Fruit fly (Drosophila melanogaster) S2 (cell line): ENCODE measurements around the gene CG17242.

ENCODE experiments used
- CG8478 ChIP-seq: fragments of >200 bp; optimal IDR thresholded peaks from 2 replicates; lab custom pipeline; 2018
- CTCF ChIP-seq, 2 experiments: fragments of >200 bp; optimal IDR thresholded peaks; 2 replicates each; lab custom pipeline; 2018

The CG17242 gene

DNA sequence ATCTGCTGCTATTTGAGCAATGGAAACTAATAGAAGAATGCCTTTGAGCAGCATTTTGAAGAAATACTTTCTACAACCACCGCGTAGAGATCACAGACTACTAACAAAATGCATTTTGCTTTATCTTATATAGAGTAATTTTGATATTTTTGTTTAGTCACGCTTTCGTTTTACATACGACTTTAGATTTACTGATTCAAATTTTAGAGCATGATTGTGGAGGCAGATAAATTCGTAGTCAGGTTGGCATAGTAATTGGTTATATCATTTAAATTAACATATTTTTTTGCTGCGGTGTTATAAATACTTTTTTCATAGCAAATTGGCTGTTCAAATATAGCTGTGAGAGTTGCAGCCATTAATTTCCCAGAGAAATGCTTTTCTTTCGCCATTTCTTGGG lies at the start of gene CG17242:
TSS of gene CG17242 (minus strand) at position 101 of the 400 bp plus-strand sequence.
- TF ChIP-seq CG8478 (lab: Kevin White, UChicago) (no peak), CTCF (optimal IDR thresholded peaks at IDR 0.05; lab: Kevin White, UChicago) (no peak)

DNA sequence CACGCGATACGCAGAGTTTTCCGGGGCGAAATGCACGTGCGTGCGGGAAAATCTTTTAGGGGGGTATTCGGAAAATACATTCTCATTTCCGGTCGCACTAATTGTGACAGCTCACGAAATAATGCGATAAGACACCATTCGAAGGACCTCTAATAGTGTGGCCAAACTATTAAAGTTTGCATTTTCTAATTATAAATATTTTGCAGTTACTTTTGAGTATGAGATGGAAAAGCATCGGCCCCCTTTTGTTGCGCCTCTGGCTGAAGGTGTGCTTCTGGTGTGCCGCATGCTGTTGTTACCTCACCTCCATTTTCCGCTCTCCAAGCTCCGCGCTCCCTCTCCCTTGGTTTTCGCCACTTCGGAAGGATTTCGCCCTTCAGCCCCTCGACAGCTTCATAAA lies 45.2 kb upstream of the CG17242 start:
- TF ChIP-seq CTCF (optimal IDR thresholded peaks at IDR 0.05; lab: Kevin White, UChicago) (no peak), CG8478 (lab: Kevin White, UChicago) (no peak)

- no peak for TF ChIP-seq CG8478 (lab: Kevin White, UChicago)
- TF ChIP-seq CTCF (optimal IDR thresholded peaks at IDR 0.05; lab: Kevin White, UChicago), result no peak
These were observed 42.5 kb upstream of the CG17242 start, which contains the start of gene eys for dm6 chr2L:2311449-2311848. Gene eys (plus strand): TSS chr2L:2311680.

DNA sequence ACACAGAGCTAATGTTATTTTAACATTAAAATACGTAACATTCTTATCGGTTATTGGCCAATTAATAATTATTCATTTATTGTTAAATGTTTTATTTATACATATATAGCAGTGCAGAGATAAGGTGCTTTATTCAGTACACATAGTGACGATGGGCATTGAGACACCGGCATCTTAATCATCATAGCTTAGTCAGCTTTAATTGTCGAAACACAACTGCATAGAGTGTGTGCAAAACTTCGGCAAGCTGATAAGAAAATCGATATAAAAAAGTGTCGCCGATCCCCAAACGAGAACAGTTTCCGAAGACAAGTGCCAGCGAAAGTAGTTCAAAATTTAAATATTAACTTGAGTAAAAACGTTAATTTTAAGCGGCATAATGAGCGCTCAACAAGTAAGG lies 38.7 kb upstream of the CG17242 start, which contains the start of gene CG16995:
TSS of gene CG16995 (plus strand) at position 301 of the 400 bp plus-strand sequence.
- no peak for TF ChIP-seq CTCF (optimal IDR thresholded peaks at IDR 0.05; lab: Kevin White, UChicago)
- TF ChIP-seq CG8478 (lab: Kevin White, UChicago), result no peak

DNA sequence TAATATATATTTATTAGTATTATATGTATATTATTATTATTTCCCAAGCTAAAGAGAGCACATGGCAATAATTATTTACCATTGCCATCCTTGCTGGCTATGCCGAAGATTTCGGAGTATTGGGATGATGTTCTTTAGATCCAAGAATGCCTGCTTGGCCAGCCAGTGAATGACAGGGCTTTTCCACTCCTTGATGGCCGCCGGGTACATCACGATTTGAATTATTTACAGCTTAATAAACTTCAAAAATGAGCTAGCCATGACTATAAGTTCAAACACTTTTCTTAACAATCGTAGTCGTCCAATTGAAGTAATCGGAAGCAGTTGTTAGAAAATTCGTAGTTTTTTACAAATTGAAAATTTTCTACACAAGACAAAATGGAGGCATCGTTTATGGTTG lies 30.9 kb upstream of the CG17242 start, which contains the start of gene CG31949:
TSS of gene CG31949 (plus strand) at position 301 of the 400 bp plus-strand sequence.
- TF ChIP-seq CTCF (optimal IDR thresholded peaks at IDR 0.05; lab: Kevin White, UChicago) (no peak), CG8478 (lab: Kevin White, UChicago) (no peak)

DNA sequence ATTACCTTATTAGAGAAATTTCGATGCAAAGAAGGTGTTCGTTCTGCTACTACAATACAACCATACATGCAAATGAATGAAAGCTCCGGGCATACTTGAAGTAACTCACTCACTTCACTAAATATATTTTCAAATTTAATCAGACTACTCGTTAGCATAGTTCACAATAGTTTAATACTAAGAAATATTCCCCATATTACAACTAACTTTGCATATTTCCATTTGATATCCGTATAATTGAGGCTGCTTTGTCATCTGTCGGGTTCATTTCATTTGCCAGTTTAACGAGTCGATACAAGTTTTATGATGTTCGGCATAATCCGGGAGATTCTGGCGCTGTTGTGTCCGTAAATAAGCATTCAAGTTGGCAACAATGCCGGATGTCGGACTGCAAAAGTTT lies 21.7 kb upstream of the CG17242 start, which contains the start of gene robl22E:
TSS of gene robl22E (minus strand) at position 101 of the 400 bp plus-strand sequence.
- TF ChIP-seq CTCF (optimal IDR thresholded peaks at IDR 0.05; lab: Kevin White, UChicago), result no peak
- no peak for TF ChIP-seq CG8478 (lab: Kevin White, UChicago)

DNA sequence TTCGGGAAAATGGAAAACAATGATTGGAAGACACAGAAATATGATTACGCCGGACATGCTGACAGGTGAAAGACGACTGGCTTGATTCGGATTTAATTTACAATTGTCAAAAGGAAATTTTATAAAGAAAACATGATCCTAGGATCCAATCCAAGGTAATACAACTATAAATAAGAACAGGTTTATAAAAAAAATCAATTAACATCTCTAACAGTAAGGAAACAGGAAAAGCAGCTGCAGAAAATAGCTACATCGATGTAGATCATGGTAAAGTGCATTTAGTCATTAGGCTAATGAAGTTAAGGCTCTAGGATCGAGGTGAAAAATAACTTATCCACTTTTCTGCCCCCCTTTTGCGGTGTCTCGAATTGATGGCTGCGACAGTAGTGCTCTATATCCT lies 20.4 kb upstream of the CG17242 start, which contains the start of gene CG17237:
TSS of gene CG17237 (minus strand) at position 101 of the 400 bp plus-strand sequence.
- TF ChIP-seq CG8478 (lab: Kevin White, UChicago) (no peak), CTCF (optimal IDR thresholded peaks at IDR 0.05; lab: Kevin White, UChicago) (no peak)

DNA sequence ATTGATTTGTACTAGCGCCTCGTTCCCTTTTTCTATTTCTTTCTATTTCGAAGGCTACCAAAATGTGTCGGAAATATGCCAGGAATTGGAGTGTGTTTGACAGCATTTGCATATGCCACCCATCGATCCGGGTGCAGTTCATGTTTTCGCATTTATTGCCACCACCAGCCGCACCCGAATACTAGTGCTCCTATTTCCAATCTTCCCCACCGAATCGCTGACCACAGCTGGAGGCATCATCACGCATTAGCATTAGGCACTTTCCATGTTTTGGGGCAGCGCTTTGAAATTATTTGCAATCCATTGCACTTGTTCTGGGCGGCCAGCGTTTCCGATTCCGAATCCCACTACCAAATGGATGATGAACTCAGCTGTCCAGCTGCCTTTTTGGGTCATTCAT lies 18.9 kb upstream of the CG17242 start, which contains the start of gene CG42658:
TSS of gene CG42658 (minus strand) at position 101 of the 400 bp plus-strand sequence.
- no peak for TF ChIP-seq CTCF (optimal IDR thresholded peaks at IDR 0.05; lab: Kevin White, UChicago)
- no peak for TF ChIP-seq CG8478 (lab: Kevin White, UChicago)

- TF ChIP-seq CG8478 (lab: Kevin White, UChicago) (no peak), CTCF (optimal IDR thresholded peaks at IDR 0.05; lab: Kevin White, UChicago) (no peak)
These were observed 17.8 kb upstream of the CG17242 start, which contains the start of gene CG31681 for dm6 chr2L:2286773-2287172. Gene CG31681 (minus strand): TSS chr2L:2286873.

DNA sequence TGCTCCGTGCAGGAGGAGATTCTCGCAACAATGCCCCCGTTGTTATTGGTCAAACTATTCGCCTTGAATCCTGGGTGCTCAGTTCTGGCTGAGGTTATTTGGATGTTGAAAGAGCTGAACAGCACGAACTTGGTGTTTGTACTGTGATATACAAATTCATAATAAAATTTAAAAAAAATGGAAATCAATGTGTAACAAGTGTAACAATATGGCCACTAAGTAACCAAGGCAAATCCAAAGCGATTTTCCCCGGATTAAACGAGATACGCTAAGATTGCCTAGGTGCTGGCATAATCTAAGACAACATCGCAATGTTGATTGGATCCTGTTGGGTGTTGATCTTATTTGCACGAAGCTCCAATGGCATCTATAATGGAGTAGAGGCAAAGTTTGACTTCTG lies 15.9 kb upstream of the CG17242 start, which contains the start of gene CG4271:
TSS of gene CG4271 (plus strand) at position 301 of the 400 bp plus-strand sequence.
- TF ChIP-seq CTCF (optimal IDR thresholded peaks at IDR 0.05; lab: Kevin White, UChicago), result no peak
- no peak for TF ChIP-seq CG8478 (lab: Kevin White, UChicago)

DNA sequence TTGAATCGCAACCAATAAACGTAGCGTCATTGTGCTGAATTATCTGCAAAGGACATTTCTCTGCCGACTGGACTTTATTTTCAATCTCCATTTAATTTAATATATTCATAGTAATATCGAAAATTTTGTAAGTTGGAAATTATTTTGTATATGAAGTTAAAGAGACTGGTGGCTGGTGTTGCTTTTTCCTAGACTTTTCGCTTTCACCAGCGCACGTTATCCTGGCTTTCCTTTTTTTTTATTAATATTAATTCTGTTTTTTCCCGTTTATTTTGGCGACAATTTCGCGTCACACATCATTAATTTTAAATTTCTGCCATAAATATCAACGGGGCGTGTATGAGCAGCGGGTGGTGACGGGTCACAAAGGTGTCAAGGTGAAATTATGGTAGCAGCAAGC lies 3.7 kb downstream of the CG17242 start, which contains the start of gene CG34049:
TSS of gene CG34049 (minus strand) at position 101 of the 400 bp plus-strand sequence.
- TF ChIP-seq CG8478 (lab: Kevin White, UChicago) (no peak), CTCF (optimal IDR thresholded peaks at IDR 0.05; lab: Kevin White, UChicago) (no peak)

- TF ChIP-seq CTCF (optimal IDR thresholded peaks at IDR 0.05; lab: Kevin White, UChicago) (no peak), CG8478 (lab: Kevin White, UChicago) (no peak)
These were observed 5.8 kb downstream of the CG17242 start, which contains the start of gene CG4270 for dm6 chr2L:2263142-2263541. Gene CG4270 (plus strand): TSS chr2L:2263442.

DNA sequence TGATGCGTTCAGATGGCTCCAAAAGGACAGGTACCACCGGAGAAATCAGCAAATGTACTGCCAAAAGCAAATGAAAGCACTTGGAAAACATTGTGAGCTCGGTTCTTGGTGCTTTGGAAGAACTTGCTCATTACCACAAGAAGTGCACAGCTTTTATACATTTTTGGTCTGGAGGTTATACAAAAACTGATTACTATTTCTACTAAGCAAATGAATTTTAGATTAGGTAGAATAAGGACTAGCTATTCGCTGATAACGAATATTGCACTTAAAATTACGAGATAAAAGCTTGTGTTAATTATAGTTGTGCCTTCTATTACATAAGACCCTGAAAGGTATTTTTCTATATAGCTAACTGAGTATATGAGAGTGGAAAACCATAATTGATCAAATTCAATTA lies 14.0 kb downstream of the CG17242 start, which contains the start of gene Send1:
TSS of gene Send1 (minus strand) at position 101 of the 400 bp plus-strand sequence.
- TF ChIP-seq CG8478 (lab: Kevin White, UChicago) (no peak), CTCF (optimal IDR thresholded peaks at IDR 0.05; lab: Kevin White, UChicago) (no peak)

DNA sequence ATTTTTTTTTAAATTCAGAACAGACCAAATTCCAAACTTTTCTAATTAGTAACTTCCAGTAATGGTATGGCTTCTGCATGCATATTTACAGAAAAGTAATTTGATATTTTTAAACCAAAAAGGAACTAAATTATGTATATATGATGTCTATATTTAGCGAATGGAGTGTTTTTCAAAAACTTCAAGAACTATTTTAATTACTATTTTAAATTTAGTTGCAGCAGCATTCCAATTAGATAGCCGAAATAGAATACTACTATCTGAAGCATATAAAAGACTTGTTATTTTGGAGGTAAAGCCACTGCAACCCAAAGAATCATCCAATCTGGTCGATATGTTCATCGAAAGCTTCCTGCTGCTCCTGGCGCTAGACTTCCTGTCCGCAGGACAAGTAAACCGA lies 16.2 kb downstream of the CG17242 start, which contains the start of gene CG17234:
TSS of gene CG17234 (plus strand) at position 301 of the 400 bp plus-strand sequence.
- TF ChIP-seq CG8478 (lab: Kevin White, UChicago) (no peak), CTCF (optimal IDR thresholded peaks at IDR 0.05; lab: Kevin White, UChicago) (no peak)

dm6 chr2L:2252241-2252640 lies 16.7 kb downstream of the CG17242 start, which contains the start of gene CG17239:
Gene CG17239 (minus strand): TSS chr2L:2252341.
- TF ChIP-seq CG8478 (lab: Kevin White, UChicago) (no peak), CTCF (optimal IDR thresholded peaks at IDR 0.05; lab: Kevin White, UChicago) (no peak)
